Worm (Caenorhabditis elegans) whole organism, L1 larva: ENCODE data around the gene casy-1.

ENCODE experiments used
- C16A3.4 ChIP-seq: fragments of 150-350 bp; optimal IDR thresholded peaks from 2 replicates; lab custom pipeline; 2014; ENCODE audit warnings: missing biosample characterization, missing genetic modification characterization
- C34B4.2 ChIP-seq: sonication (generic microtip); optimal IDR thresholded peaks from 2 replicates; lab custom pipeline; 2017; ENCODE audit warnings: mild to moderate bottlenecking, missing genetic modification characterization, missing compliant biosample characterization
- F16B12.6 ChIP-seq: fragments of 150-350 bp; optimal IDR thresholded peaks from 2 replicates; lab custom pipeline; 2014; ENCODE audit warnings: missing biosample characterization, missing genetic modification characterization
- Y116A8C.19 ChIP-seq: sonication (generic microtip); optimal IDR thresholded peaks from 2 replicates; lab custom pipeline; 2016; ENCODE audit warnings: missing compliant biosample characterization, missing genetic modification characterization, borderline replicate concordance
- aly-2 ChIP-seq: fragments of 150-350 bp; optimal IDR thresholded peaks from 2 replicates; lab custom pipeline; 2014; ENCODE audit warnings: missing biosample characterization, missing genetic modification characterization
- ama-1 ChIP-seq: fragments of 150-350 bp; optimal IDR thresholded peaks from 2 replicates; lab custom pipeline; 2014
- ceh-63 ChIP-seq: fragments of 200-800 bp; sonication (Bioruptor generic); optimal IDR thresholded peaks from 2 replicates; lab custom pipeline; 2018; ENCODE audit warnings: mild to moderate bottlenecking, missing genetic modification characterization, missing compliant biosample characterization
- ceh-8 ChIP-seq: fragments of 200-800 bp; sonication (Bioruptor generic); optimal IDR thresholded peaks from 2 replicates; lab custom pipeline; 2018; ENCODE audit warnings: mild to moderate bottlenecking, missing genetic modification characterization, moderate library complexity, missing compliant biosample characterization
- ceh-82 ChIP-seq, 3 experiments: fragments of 150-350 bp in 1 of 3; sonication (generic microtip) in 2 of 3; optimal IDR thresholded peaks; 2 replicates each; lab custom pipeline; 2014 to 2017; ENCODE audit warnings: missing biosample characterization in 3 of 3, missing genetic modification characterization in 3 of 3
- ces-1 ChIP-seq: fragments of 150-350 bp; optimal IDR thresholded peaks from 2 replicates; lab custom pipeline; 2014; ENCODE audit warnings: missing biosample characterization, missing genetic modification reagents, missing genetic modification characterization
- dsc-1 ChIP-seq: sonication (generic microtip); optimal IDR thresholded peaks from 2 replicates; lab custom pipeline; 2016; ENCODE audit warnings: mild to moderate bottlenecking, missing genetic modification characterization, missing compliant biosample characterization
- efl-1 ChIP-seq, 4 experiments: fragments of 150-350 bp; optimal IDR thresholded peaks in 3 of 4; peaks in 1 of 4; 1 replicate in 1 of 4; 2 replicates in 3 of 4; lab custom pipeline; 2014; ENCODE audit warnings: missing biosample characterization in 2 of 4, missing genetic modification characterization in 2 of 4, missing genetic modification reagents in 2 of 4
- efl-3 ChIP-seq: fragments of 200-800 bp; sonication (Bioruptor generic); optimal IDR thresholded peaks from 2 replicates; lab custom pipeline; 2018; ENCODE audit warnings: mild to moderate bottlenecking, missing genetic modification characterization, missing compliant biosample characterization
- egl-27 ChIP-seq, 2 experiments: fragments of 150-350 bp in 1 of 2; sonication (generic microtip); optimal IDR thresholded peaks; 3 replicates each; lab custom pipeline; 2017 to 2018; ENCODE audit warnings: missing biosample characterization in 2 of 2, missing genetic modification characterization in 2 of 2, missing genetic modification reagents in 2 of 2
- elt-3 ChIP-seq, 6 experiments: fragments of 150-350 bp in 1 of 6; sonication (generic microtip); optimal IDR thresholded peaks; 2 replicates each; lab custom pipeline; 2017 to 2018; ENCODE audit warnings: missing biosample characterization in 6 of 6, missing genetic modification characterization in 6 of 6, inconsistent platforms in 1 of 6
- ets-5 ChIP-seq: fragments of 200-800 bp; sonication (Bioruptor generic); IDR thresholded peaks from 2 replicates; pipeline ENCODE4 v1.3.6; 2022; ENCODE audit warnings: missing genetic modification characterization, missing compliant biosample characterization
- fos-1 ChIP-seq: fragments of 150-350 bp; optimal IDR thresholded peaks from 2 replicates; lab custom pipeline; 2014; ENCODE audit warnings: missing biosample characterization, missing genetic modification characterization
- grh-1 ChIP-seq: fragments of 200-800 bp; sonication (Bioruptor generic); IDR thresholded peaks from 2 replicates; pipeline ENCODE4 v1.3.6; 2022; ENCODE audit warnings: missing genetic modification reagents, missing genetic modification characterization, missing compliant biosample characterization
- hlh-17 ChIP-seq: fragments of 200-800 bp; sonication (Bioruptor generic); optimal IDR thresholded peaks from 2 replicates; lab custom pipeline; 2018; ENCODE audit warnings: missing genetic modification characterization, mild to moderate bottlenecking, missing compliant biosample characterization, moderate library complexity, borderline replicate concordance
- irx-1 ChIP-seq: sonication (generic microtip); optimal IDR thresholded peaks from 2 replicates; lab custom pipeline; 2016; ENCODE audit warnings: missing genetic modification characterization, missing compliant biosample characterization
- jun-1 ChIP-seq: fragments of 150-350 bp; optimal IDR thresholded peaks from 2 replicates; lab custom pipeline; 2014; ENCODE audit warnings: missing biosample characterization, missing genetic modification reagents, missing genetic modification characterization
- lin-14 ChIP-seq: fragments of 200-800 bp; sonication (Bioruptor generic); optimal IDR thresholded peaks from 2 replicates; lab custom pipeline; 2018; ENCODE audit warnings: mild to moderate bottlenecking, missing genetic modification characterization, moderate library complexity, missing compliant biosample characterization
- lin-15B ChIP-seq: fragments of 150-350 bp; sonication (generic microtip); optimal IDR thresholded peaks from 3 replicates; lab custom pipeline; 2014; ENCODE audit warnings: missing biosample characterization, missing genetic modification characterization
- lir-3 ChIP-seq: sonication (generic microtip); optimal IDR thresholded peaks from 2 replicates; lab custom pipeline; 2016; ENCODE audit warnings: mild to moderate bottlenecking, missing genetic modification characterization, moderate library complexity, missing compliant biosample characterization; ENCODE audit not compliant: poor library complexity
- mef-2 ChIP-seq: fragments of 150-350 bp; optimal IDR thresholded peaks from 2 replicates; lab custom pipeline; 2014; ENCODE audit warnings: missing biosample characterization, missing genetic modification characterization
- mep-1 ChIP-seq: fragments of 150-350 bp; optimal IDR thresholded peaks from 2 replicates; lab custom pipeline; 2014; ENCODE audit warnings: missing biosample characterization, missing genetic modification characterization
- nhr-11 ChIP-seq: fragments of 150-350 bp; optimal IDR thresholded peaks from 2 replicates; lab custom pipeline; 2014; ENCODE audit warnings: missing biosample characterization, missing genetic modification characterization
- nhr-237 ChIP-seq: fragments of 150-350 bp; optimal IDR thresholded peaks from 2 replicates; lab custom pipeline; 2014; ENCODE audit warnings: missing biosample characterization, missing genetic modification characterization
- nhr-47 ChIP-seq: sonication (generic microtip); optimal IDR thresholded peaks from 2 replicates; lab custom pipeline; 2016; ENCODE audit warnings: mild to moderate bottlenecking, missing genetic modification characterization, moderate library complexity, missing compliant biosample characterization
- nhr-76 ChIP-seq: sonication (generic microtip); optimal IDR thresholded peaks from 2 replicates; lab custom pipeline; 2017; ENCODE audit warnings: missing biosample characterization, missing genetic modification characterization
- nhr-77 ChIP-seq: fragments of 150-350 bp; optimal IDR thresholded peaks from 2 replicates; lab custom pipeline; 2014; ENCODE audit warnings: missing biosample characterization, missing genetic modification characterization
- nhr-84 ChIP-seq: sonication (generic microtip); optimal IDR thresholded peaks from 2 replicates; lab custom pipeline; 2017; ENCODE audit warnings: missing biosample characterization, missing genetic modification characterization
- nhr-85 ChIP-seq: sonication (generic microtip); peaks from one replicate; lab custom pipeline; 2016; ENCODE audit warnings: missing genetic modification characterization, inconsistent platforms, missing compliant biosample characterization
- pag-3 ChIP-seq: sonication (generic microtip); optimal IDR thresholded peaks from 2 replicates; lab custom pipeline; 2017; ENCODE audit warnings: missing genetic modification characterization, mild to moderate bottlenecking, missing compliant biosample characterization, antibody characterized with exemption, borderline replicate concordance; ENCODE audit not compliant: insufficient read depth
- pax-3 ChIP-seq: fragments of 200-800 bp; sonication (Bioruptor generic); optimal IDR thresholded peaks from 2 replicates; lab custom pipeline; 2018; ENCODE audit warnings: mild to moderate bottlenecking, missing genetic modification characterization, moderate library complexity, missing compliant biosample characterization
- pqm-1 ChIP-seq: sonication (generic microtip); optimal IDR thresholded peaks from 3 replicates; lab custom pipeline; 2017; ENCODE audit warnings: missing biosample characterization, missing genetic modification characterization
- rnt-1 ChIP-seq: sonication (generic microtip); optimal IDR thresholded peaks from 2 replicates; lab custom pipeline; 2016; ENCODE audit warnings: mild to moderate bottlenecking, missing genetic modification characterization, moderate library complexity, missing compliant biosample characterization
- skn-1 ChIP-seq: fragments of 150-350 bp; optimal IDR thresholded peaks from 2 replicates; lab custom pipeline; 2014; ENCODE audit warnings: missing biosample characterization, missing genetic modification characterization
- snpc-4 ChIP-seq: fragments of 150-350 bp; optimal IDR thresholded peaks from 2 replicates; lab custom pipeline; 2014; ENCODE audit warnings: missing biosample characterization, missing genetic modification characterization
- snu-23 ChIP-seq: sonication (generic microtip); optimal IDR thresholded peaks from 2 replicates; lab custom pipeline; 2016; ENCODE audit warnings: missing genetic modification characterization, missing compliant biosample characterization
- sox-4 ChIP-seq: sonication (generic microtip); optimal IDR thresholded peaks from 2 replicates; lab custom pipeline; 2016; ENCODE audit warnings: missing genetic modification characterization, missing compliant biosample characterization
- swsn-7 ChIP-seq: sonication (generic microtip); optimal IDR thresholded peaks from 2 replicates; lab custom pipeline; 2016; ENCODE audit warnings: missing genetic modification characterization, missing compliant biosample characterization
- tbx-2 ChIP-seq: sonication (generic microtip); optimal IDR thresholded peaks from 2 replicates; lab custom pipeline; 2016; ENCODE audit warnings: missing genetic modification characterization, missing compliant biosample characterization
- tlp-1 ChIP-seq: fragments of 150-350 bp; optimal IDR thresholded peaks from 2 replicates; lab custom pipeline; 2014; ENCODE audit warnings: missing biosample characterization, missing genetic modification characterization
- unc-98 ChIP-seq: fragments of 200-800 bp; sonication (Bioruptor generic); IDR thresholded peaks from 2 replicates; pipeline ENCODE4 v1.3.6; 2022; ENCODE audit warnings: missing genetic modification characterization, missing compliant biosample characterization
- xbp-1 ChIP-seq: sonication (generic microtip); optimal IDR thresholded peaks from 2 replicates; lab custom pipeline; 2016; ENCODE audit warnings: missing genetic modification characterization, missing compliant biosample characterization

Gene casy-1

ce11 chrII:5906274-5906673 is 50.2 kb downstream of the casy-1 start, which contains the start of gene F59G1.8:
TSS of gene F59G1.8 (plus strand) at chrII:5906566.
- TF ChIP-seq nhr-85 (tag; lab: Kevin White, UChicago) (no peak), mef-2 (tag; lab: Kevin White, UChicago) (no peak), rnt-1 (tag; lab: Kevin White, UChicago) (no peak), dsc-1 (tag; lab: Kevin White, UChicago) (no peak), grh-1 (no peak), lir-3 (tag; lab: Kevin White, UChicago) (no peak), nhr-77 (tag; lab: Kevin White, UChicago) (no peak), ceh-8 (GFP tag; lab: Kevin White, UChicago) (no peak)

- TF ChIP-seq xbp-1 (no peak), Y116A8C.19 (tag; lab: Kevin White, UChicago) (no peak), ceh-82 (tag; optimal IDR thresholded peaks at IDR 0.05; lab: Kevin White, UChicago) (no peak), efl-3 (GFP tag; lab: Kevin White, UChicago) (no peak), rnt-1 (tag; lab: Kevin White, UChicago) (no peak), C16A3.4 (tag; lab: Kevin White, UChicago) (no peak), fos-1 (no peak), pax-3 (no peak)
Observed at ce11 chrII:5904252-5904651, 52.2 kb downstream of the casy-1 start, which contains the start of gene tsp-18. TSS of gene tsp-18 (plus strand) at chrII:5904552.

ce11 chrII:5902139-5902538 is 54.3 kb downstream of the casy-1 start:
- TF ChIP-seq pqm-1 (no peak), ceh-63 (GFP tag; lab: Kevin White, UChicago) (no peak), snpc-4 (tag; lab: Kevin White, UChicago) (no peak), nhr-76 (tag; lab: Kevin White, UChicago) (no peak), skn-1 (no peak), unc-98 (GFP tag; lab: Robert Waterston, UW) (no peak), tlp-1 (tag; lab: Kevin White, UChicago) (no peak), jun-1 (tag; lab: Kevin White, UChicago) (no peak), elt-3 (tag; optimal IDR thresholded peaks at IDR 0.05; lab: Kevin White, UChicago) (no peak)

DNA sequence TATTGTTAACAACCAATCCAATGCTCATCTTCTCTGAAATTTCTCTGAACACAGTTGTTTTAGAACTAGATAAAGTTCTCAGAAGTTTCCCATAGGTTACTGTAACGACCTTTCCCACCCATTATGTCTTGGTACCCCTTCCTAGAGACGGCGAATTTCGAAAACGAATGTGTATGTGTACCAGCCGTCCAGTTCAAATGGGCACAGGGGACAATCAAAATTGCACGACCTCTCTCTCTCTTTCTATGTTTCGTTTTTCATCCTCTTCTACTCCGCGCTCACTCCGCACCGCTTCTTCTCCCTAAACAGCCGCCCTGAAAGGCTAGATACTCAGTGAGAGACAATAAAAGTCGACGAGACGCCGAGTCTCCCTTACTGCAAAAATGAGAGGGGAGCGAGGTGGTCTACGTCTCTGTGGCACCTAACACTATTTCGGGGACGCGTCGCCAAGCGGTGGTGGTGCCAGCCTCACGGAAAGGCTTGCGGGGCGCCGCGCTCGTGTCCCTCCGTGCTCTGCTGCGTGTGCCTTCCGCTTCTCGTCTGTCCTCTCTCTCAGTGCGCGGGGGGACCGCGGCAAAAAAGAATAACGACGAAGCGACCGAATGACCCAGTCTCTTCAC is 55.0 kb downstream of the casy-1 start:
- TF ChIP-seq snu-23 (GFP tag; lab: Kevin White, UChicago): no peak
- TF ChIP-seq ama-1: no peak
- TF ChIP-seq swsn-7: peak; percentile 2
- no peak for TF ChIP-seq egl-27 (tag; optimal IDR thresholded peaks at IDR 0.05; lab: Kevin White, UChicago)
- TF ChIP-seq ces-1 (GFP tag; lab: Kevin White, UChicago): no peak
- no peak for TF ChIP-seq nhr-11 (tag; lab: Kevin White, UChicago)
- TF ChIP-seq unc-98 (GFP tag; lab: Robert Waterston, UW): no peak
- no peak for TF ChIP-seq aly-2 (tag; lab: Kevin White, UChicago)
- TF ChIP-seq nhr-85 (tag; lab: Kevin White, UChicago): no peak
- TF ChIP-seq F16B12.6 (tag; lab: Kevin White, UChicago): no peak
- TF ChIP-seq nhr-84 (tag; lab: Kevin White, UChicago): no peak
- TF ChIP-seq C34B4.2: no peak
- TF ChIP-seq pax-3: no peak
- peak in 1 of 3 experiments; percentile 7 for TF ChIP-seq ceh-82 (tag; optimal IDR thresholded peaks at IDR 0.05; lab: Kevin White, UChicago)
- no peak for TF ChIP-seq irx-1
- TF ChIP-seq pag-3 (tag; lab: Kevin White, UChicago): no peak
- TF ChIP-seq rnt-1 (tag; lab: Kevin White, UChicago): peak; percentile 20
- TF ChIP-seq nhr-47 (tag; lab: Kevin White, UChicago): peak; percentile 12
- TF ChIP-seq nhr-237 (tag; lab: Kevin White, UChicago): no peak
- no peak for TF ChIP-seq efl-1 (optimal IDR thresholded peaks at IDR 0.05; lab: Kevin White, UChicago)
- peak in 1 of 2 experiments; percentile 71 for TF ChIP-seq efl-1 (GFP tag; optimal IDR thresholded peaks at IDR 0.05 in 1 of 2; lab: Kevin White, UChicago)
- TF ChIP-seq sox-4 (tag; lab: Kevin White, UChicago): no peak
- TF ChIP-seq nhr-77 (tag; lab: Kevin White, UChicago): no peak
- TF ChIP-seq elt-3 (tag; optimal IDR thresholded peaks at IDR 0.05; lab: Kevin White, UChicago): no peak
- no peak for TF ChIP-seq tlp-1 (tag; lab: Kevin White, UChicago)
- TF ChIP-seq ets-5 (GFP tag; lab: Robert Waterston, UW): no peak
- TF ChIP-seq lin-15B (tag; lab: Kevin White, UChicago): no peak
- no peak for TF ChIP-seq hlh-17 (GFP tag; lab: Kevin White, UChicago)
- no peak for TF ChIP-seq mep-1 (tag; lab: Kevin White, UChicago)
- TF ChIP-seq tbx-2 (tag; lab: Kevin White, UChicago): no peak
- peak; percentile 21 for TF ChIP-seq lin-14 (GFP tag; lab: Kevin White, UChicago)
